Fruit fly (Drosophila melanogaster): ENCODE measurements around the gene CG14100.
A peak's percentile ranks its signal among the peaks of the same experiment; 100 is the strongest.

CG14100 gene

DNA sequence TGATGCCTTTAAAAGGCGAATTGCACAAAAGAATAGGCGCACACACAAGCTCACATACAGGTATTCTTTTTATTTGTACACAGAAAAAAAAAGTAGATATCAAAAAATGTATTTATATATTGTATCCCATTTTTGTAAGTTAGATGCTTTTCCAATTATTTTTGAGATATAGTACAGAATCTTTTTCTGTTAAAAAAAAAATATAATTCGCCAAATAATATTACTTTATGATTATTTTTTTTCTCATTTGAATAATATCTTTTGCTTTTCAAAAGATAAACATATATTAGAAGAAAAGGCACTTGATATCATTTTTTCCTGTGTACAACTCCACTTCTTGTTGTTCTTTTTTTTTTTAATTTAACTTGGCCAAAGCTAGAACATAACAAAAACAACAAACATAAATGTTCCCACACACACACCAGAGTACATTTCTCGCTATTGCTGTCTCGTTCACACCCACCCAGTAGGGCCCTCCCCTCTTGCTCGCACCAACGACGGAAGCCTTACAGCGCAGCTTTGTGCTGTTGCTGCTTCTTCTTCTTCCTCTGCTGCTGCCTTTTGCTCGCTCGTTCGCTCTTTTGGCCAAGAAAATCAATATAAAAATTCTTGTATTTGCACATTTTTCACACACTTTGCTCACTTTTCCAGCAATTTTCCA, 44.6 kb upstream of the CG14100 start:
- TF ChIP-seq dac (GFP tag; optimal IDR thresholded peaks at IDR 0.05) (no peak), CG6163 (GFP tag; IDR thresholded peaks at IDR 0.05) (peak; percentile 77), vri (GFP tag; optimal IDR thresholded peaks at IDR 0.05) (no peak), CG1621 (tag; optimal IDR thresholded peaks at IDR 0.05) (no peak), acj6 (GFP tag; optimal IDR thresholded peaks at IDR 0.05) (peak; percentile 62), fd85E (GFP tag; optimal IDR thresholded peaks at IDR 0.05) (no peak), svp (GFP tag) (peak; percentile 86), CG31627 (GFP tag; optimal IDR thresholded peaks at IDR 0.05) (no peak), CG9139 (GFP tag; optimal IDR thresholded peaks at IDR 0.05) (peak; percentile 68), esn (GFP tag; optimal IDR thresholded peaks at IDR 0.05) (peak; percentile 65), CG4318 (GFP tag; optimal IDR thresholded peaks at IDR 0.05) (peak; percentile 54), CG6854 (GFP tag; optimal IDR thresholded peaks at IDR 0.05) (no peak), OdsH (GFP tag; optimal IDR thresholded peaks at IDR 0.05) (peak; percentile 63), CG8319 (GFP tag; optimal IDR thresholded peaks at IDR 0.05) (peak; percentile 13), Ets96B (tag; optimal IDR thresholded peaks at IDR 0.05) (peak; percentile 81), fkh (GFP tag; optimal IDR thresholded peaks at IDR 0.05) (no peak), ss (GFP tag; optimal IDR thresholded peaks at IDR 0.05) (peak; percentile 57 to 81), CG10631 (GFP tag; optimal IDR thresholded peaks at IDR 0.05) (peak; percentile 84), salr (GFP tag; optimal IDR thresholded peaks at IDR 0.05) (peak in 1 of 2 experiments; percentile 90), Sox14 (GFP tag; optimal IDR thresholded peaks at IDR 0.05) (peak; percentile 10), cyc (GFP tag; optimal IDR thresholded peaks at IDR 0.05) (peak; percentile 55), Blimp-1 (GFP tag; optimal IDR thresholded peaks at IDR 0.05) (no peak), CG3032 (tag; optimal IDR thresholded peaks at IDR 0.05) (peak; percentile 91), net (GFP tag; optimal IDR thresholded peaks at IDR 0.05) (peak; percentile 54), CG3919 (GFP tag; optimal IDR thresholded peaks at IDR 0.05) (peak; percentile 84), Hr4 (GFP tag; optimal IDR thresholded peaks at IDR 0.05) (peak; percentile 33), CG11762 (GFP tag; optimal IDR thresholded peaks at IDR 0.05; ENCODE audit: insufficient read depth) (peak; percentile 56), CG6792 (GFP tag; optimal IDR thresholded peaks at IDR 0.05) (peak; percentile 53), CG34406 (GFP tag; optimal IDR thresholded peaks at IDR 0.05) (peak; percentile 58), CG6808 (GFP tag; optimal IDR thresholded peaks at IDR 0.05) (peak; percentile 81), eg (GFP tag; IDR thresholded peaks at IDR 0.05) (peak; percentile 87), CG32006 (GFP tag; optimal IDR thresholded peaks at IDR 0.05) (peak; percentile 73), Sox102F (GFP tag; optimal IDR thresholded peaks at IDR 0.05) (peak; percentile 11), CG16779 (tag; optimal IDR thresholded peaks at IDR 0.05) (peak; percentile 39), pdm3 (GFP tag; optimal IDR thresholded peaks at IDR 0.05) (peak; percentile 52), CG8119 (GFP tag; IDR thresholded peaks at IDR 0.05) (peak; percentile 89), CG10669 (GFP tag; optimal IDR thresholded peaks at IDR 0.05) (peak; percentile 51), lz (GFP tag; optimal IDR thresholded peaks at IDR 0.05) (peak; percentile 9), fd59A (GFP tag; optimal IDR thresholded peaks at IDR 0.05) (peak; percentile 33), Eip93F (GFP tag; optimal IDR thresholded peaks at IDR 0.05) (no peak), Met (GFP tag; optimal IDR thresholded peaks at IDR 0.05) (peak; percentile 49), dsx (GFP tag; optimal IDR thresholded peaks at IDR 0.05; ENCODE audit: poor library complexity, severe bottlenecking) (peak; percentile 80), CG7368 (GFP tag; optimal IDR thresholded peaks at IDR 0.05) (peak; percentile 61), Eip75B (GFP tag; optimal IDR thresholded peaks at IDR 0.05) (peak; percentile 69), Smox (GFP tag; optimal IDR thresholded peaks at IDR 0.05) (peak; percentile 45), CG11902 (GFP tag; optimal IDR thresholded peaks at IDR 0.05) (peak; percentile 16), CG6276 (GFP tag; optimal IDR thresholded peaks at IDR 0.05) (peak; percentile 78), Ets21C (GFP tag; optimal IDR thresholded peaks at IDR 0.05) (no peak), Sox15 (GFP tag; optimal IDR thresholded peaks at IDR 0.05) (peak; percentile 21), CG15336 (GFP tag; IDR thresholded peaks at IDR 0.05) (peak; percentile 91), Hr38 (GFP tag; optimal IDR thresholded peaks at IDR 0.05) (no peak)

Measured in whole organism, prepupa.